Fruit fly (Drosophila melanogaster): Measurements from ENCODE around the gene emb.
A peak's percentile ranks its signal among the peaks of the same experiment; 100 is the strongest.

Gene emb

dm6 chr2L:8376717-8377116, 26.7 kb upstream of the emb start, which contains the start of the genes CG13390 and CG17294 (continued):
- peak; percentile 100 for TF ChIP-seq zfh1 (GFP tag; IDR thresholded peaks at IDR 0.05)
- TF ChIP-seq Hr3 (GFP tag; optimal IDR thresholded peaks at IDR 0.05) = peak; percentile 99
- TF ChIP-seq Bgb (GFP tag; IDR thresholded peaks at IDR 0.05; ENCODE audit: partially characterized antibody) = peak; percentile 71
- peak; percentile 98 for TF ChIP-seq CG5245 (GFP tag; optimal IDR thresholded peaks at IDR 0.05)
- TF ChIP-seq Dip3 (GFP tag; optimal IDR thresholded peaks at IDR 0.05) = peak; percentile 95
- no peak for TF ChIP-seq Dfd (GFP tag; optimal IDR thresholded peaks at IDR 0.05)
- TF ChIP-seq Sry-β (GFP tag; optimal IDR thresholded peaks at IDR 0.05) = peak; percentile 76
- peak; percentile 99 for TF ChIP-seq sqz (GFP tag; optimal IDR thresholded peaks at IDR 0.05)
- TF ChIP-seq Fer2 (tag; optimal IDR thresholded peaks at IDR 0.05) = peak; percentile 100
- TF ChIP-seq dmrt99B (tag; optimal IDR thresholded peaks at IDR 0.05) = peak; percentile 100
- TF ChIP-seq ewg (GFP tag; optimal IDR thresholded peaks at IDR 0.05) = peak; percentile 98
- peak; percentile 100 for TF ChIP-seq CG32532 (GFP tag; IDR thresholded peaks at IDR 0.05)
- TF ChIP-seq mld (GFP tag; IDR thresholded peaks at IDR 0.05; ENCODE audit: partially characterized antibody) = no peak
- TF ChIP-seq CG14965 (GFP tag; optimal IDR thresholded peaks at IDR 0.05; ENCODE audit: borderline replicate concordance) = peak; percentile 37
- TF ChIP-seq CG32772 (GFP tag; IDR thresholded peaks at IDR 0.05) = peak; percentile 100
- TF ChIP-seq CG1647 (GFP tag; optimal IDR thresholded peaks at IDR 0.05) = peak; percentile 95
- TF ChIP-seq CG17612 (GFP tag; IDR thresholded peaks at IDR 0.05) = peak; percentile 99
- peak; percentile 95 for TF ChIP-seq CG8359 (GFP tag; optimal IDR thresholded peaks at IDR 0.05; ENCODE audit: borderline replicate concordance)
- peak; percentile 98 for TF ChIP-seq schlank (tag; optimal IDR thresholded peaks at IDR 0.05)
- peak; percentile 76 for TF ChIP-seq knrl (GFP tag; IDR thresholded peaks at IDR 0.05; ENCODE audit: partially characterized antibody)
- peak; percentile 96 to 100 for TF ChIP-seq dpn (GFP tag; optimal IDR thresholded peaks at IDR 0.05)
- TF ChIP-seq CG11696 (GFP tag; IDR thresholded peaks at IDR 0.05) = peak; percentile 98
- TF ChIP-seq CG13296 (GFP tag; optimal IDR thresholded peaks at IDR 0.05) = peak; percentile 100
- peak; percentile 93 for TF ChIP-seq CG30020 (tag; optimal IDR thresholded peaks at IDR 0.05)
- TF ChIP-seq CG2678 (tag; optimal IDR thresholded peaks at IDR 0.05) = peak; percentile 100
- peak; percentile 91 for TF ChIP-seq Dad (GFP tag; optimal IDR thresholded peaks at IDR 0.05)
- peak; percentile 99 for TF ChIP-seq CG16815 (GFP tag; optimal IDR thresholded peaks at IDR 0.05)
- TF ChIP-seq Gsc (GFP tag; IDR thresholded peaks at IDR 0.05) = peak; percentile 98
- peak; percentile 99 for TF ChIP-seq zen (tag; optimal IDR thresholded peaks at IDR 0.05)
- TF ChIP-seq E2f2 (GFP tag; IDR thresholded peaks at IDR 0.05) = peak; percentile 92
- TF ChIP-seq eyg (GFP tag; optimal IDR thresholded peaks at IDR 0.05) = peak; percentile 91
- TF ChIP-seq MTF-1 (GFP tag; optimal IDR thresholded peaks at IDR 0.05; ENCODE audit: borderline replicate concordance) = peak; percentile 99
- peak; percentile 79 for TF ChIP-seq CTCF (GFP tag; optimal IDR thresholded peaks at IDR 0.05)
- TF ChIP-seq sna (GFP tag; IDR thresholded peaks at IDR 0.05; ENCODE audit: partially characterized antibody) = peak; percentile 83
- peak; percentile 90 for TF ChIP-seq CG15073 (GFP tag; optimal IDR thresholded peaks at IDR 0.05)
- peak; percentile 99 for TF ChIP-seq dmrt11E (tag; optimal IDR thresholded peaks at IDR 0.05)
- peak; percentile 99 for TF ChIP-seq lbe (GFP tag; optimal IDR thresholded peaks at IDR 0.05)
- peak; percentile 98 for TF ChIP-seq CG15514 (GFP tag; optimal IDR thresholded peaks at IDR 0.05)
- TF ChIP-seq hkb (optimal IDR thresholded peaks at IDR 0.05) = no peak
- TF ChIP-seq hkb (GFP tag; IDR thresholded peaks at IDR 0.05) = peak; percentile 100
- TF ChIP-seq sd (tag; optimal IDR thresholded peaks at IDR 0.05) = peak; percentile 98
- TF ChIP-seq CG18262 (tag; optimal IDR thresholded peaks at IDR 0.05) = peak; percentile 100
- peak; percentile 100 for TF ChIP-seq oc (tag; optimal IDR thresholded peaks at IDR 0.05)
- TF ChIP-seq CG2889 (GFP tag; IDR thresholded peaks at IDR 0.05) = peak; percentile 99
- peak; percentile 95 for TF ChIP-seq HLH54F (GFP tag; optimal IDR thresholded peaks at IDR 0.05)
- TF ChIP-seq CG12219 (GFP tag; optimal IDR thresholded peaks at IDR 0.05) = peak; percentile 99
- peak; percentile 99 for TF ChIP-seq CG9727 (GFP tag; optimal IDR thresholded peaks at IDR 0.05)
- TF ChIP-seq ham (GFP tag; IDR thresholded peaks at IDR 0.05) = peak; percentile 99
- peak; percentile 36 for TF ChIP-seq Neu2 (GFP tag; optimal IDR thresholded peaks at IDR 0.05; ENCODE audit: borderline replicate concordance)
- peak; percentile 98 for TF ChIP-seq Usf (GFP tag; optimal IDR thresholded peaks at IDR 0.05)
- TF ChIP-seq unpg (GFP tag; optimal IDR thresholded peaks at IDR 0.05) = peak; percentile 100
